Worm (Caenorhabditis elegans): ENCODE results near the gene K05F6.4.

DNA sequence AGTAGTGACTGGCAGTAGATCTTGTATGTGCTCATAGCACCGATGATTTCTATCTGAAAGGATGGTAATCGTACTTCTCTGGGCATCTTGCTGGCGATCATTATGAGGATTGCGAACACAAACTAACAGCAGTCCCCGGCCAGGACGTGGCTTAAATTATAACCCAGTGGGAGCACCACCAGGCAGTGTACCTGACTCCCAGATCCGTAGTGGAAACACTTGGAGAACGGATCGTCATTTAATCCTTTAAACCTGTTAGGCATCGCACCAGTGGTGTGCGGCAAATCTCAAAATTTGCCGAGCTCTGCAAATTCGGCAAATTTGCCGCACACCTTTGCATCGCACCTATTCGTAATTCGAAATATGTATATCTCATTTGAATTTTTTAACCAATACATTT, 24.4 kb downstream of the K05F6.4 start, which contains the start of gene K05F6.8:
- TF ChIP-seq him-1 (tag; optimal IDR thresholded peaks at IDR 0.05) (no peak), dao-5 (tag; optimal IDR thresholded peaks at IDR 0.05) (no peak), W03F9.2 (tag; optimal IDR thresholded peaks at IDR 0.05) (no peak)
